Fruit fly (Drosophila melanogaster): ENCODE data around the gene SdicA.
A peak's percentile ranks its signal among the peaks of the same experiment; 100 is the strongest.

SdicA gene

dm6 chrX:20240518-20241186 lies 38.9 kb upstream of the SdicA start:
- TF ChIP-seq CG32121 (GFP tag; IDR thresholded peaks at IDR 0.05) (no peak), Pif1B (GFP tag; optimal IDR thresholded peaks at IDR 0.05) (no peak), CG8301 (tag; optimal IDR thresholded peaks at IDR 0.05) (no peak), gl (tag; optimal IDR thresholded peaks at IDR 0.05) (no peak), CG13204 (GFP tag; optimal IDR thresholded peaks at IDR 0.05) (no peak), CG8159 (tag; optimal IDR thresholded peaks at IDR 0.05) (no peak), CG14655 (GFP tag; optimal IDR thresholded peaks at IDR 0.05) (no peak), fd96Ca (GFP tag; IDR thresholded peaks at IDR 0.05) (no peak), rn (GFP tag; IDR thresholded peaks at IDR 0.05) (no peak), CG12605 (GFP tag; IDR thresholded peaks at IDR 0.05) (no peak), D1 (tag; optimal IDR thresholded peaks at IDR 0.05) (no peak), Pif1A (GFP tag; optimal IDR thresholded peaks at IDR 0.05) (no peak), Ets98B (GFP tag; IDR thresholded peaks at IDR 0.05) (no peak), CG10348 (GFP tag; IDR thresholded peaks at IDR 0.05) (no peak), CG34367 (tag; optimal IDR thresholded peaks at IDR 0.05) (no peak)

DNA sequence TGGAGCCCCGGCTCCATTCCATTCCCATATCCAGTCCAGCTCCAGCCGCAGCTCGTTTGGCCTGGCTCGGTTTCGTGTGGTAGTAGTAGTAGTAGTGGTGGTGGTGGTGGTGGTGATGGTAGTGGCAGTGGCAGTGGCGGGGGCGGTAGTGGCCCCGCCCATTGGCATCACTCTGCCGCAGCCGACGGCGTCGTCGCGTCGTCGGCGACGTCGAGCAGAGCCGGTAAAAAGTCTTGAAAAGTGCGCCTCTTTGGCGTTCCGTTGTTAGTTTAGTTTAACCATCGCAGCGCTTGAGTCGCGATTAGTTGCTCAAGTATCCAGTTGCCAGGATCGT lies 37.8 kb upstream of the SdicA start, which contains the start of gene obst-A:
obst-A (plus strand) TSS at position 248 of the 334 bp plus-strand sequence.
- TF ChIP-seq CG8301 (tag; optimal IDR thresholded peaks at IDR 0.05) (no peak), CG14655 (GFP tag; optimal IDR thresholded peaks at IDR 0.05) (no peak), CG4496 (GFP tag; IDR thresholded peaks at IDR 0.05) (0 out of 3 replicates have a peak, but pooled peaks have one; percentile 53), CG9948 (tag; optimal IDR thresholded peaks at IDR 0.05) (no peak), CG32121 (GFP tag; IDR thresholded peaks at IDR 0.05) (peak; percentile 11; the same call in 1 of the 2 replicates), Ets98B (GFP tag; IDR thresholded peaks at IDR 0.05) (peak; percentile 35; the same call in 1 of the 2 replicates), EcR (GFP tag; optimal IDR thresholded peaks at IDR 0.05) (peak; percentile 60)

DNA sequence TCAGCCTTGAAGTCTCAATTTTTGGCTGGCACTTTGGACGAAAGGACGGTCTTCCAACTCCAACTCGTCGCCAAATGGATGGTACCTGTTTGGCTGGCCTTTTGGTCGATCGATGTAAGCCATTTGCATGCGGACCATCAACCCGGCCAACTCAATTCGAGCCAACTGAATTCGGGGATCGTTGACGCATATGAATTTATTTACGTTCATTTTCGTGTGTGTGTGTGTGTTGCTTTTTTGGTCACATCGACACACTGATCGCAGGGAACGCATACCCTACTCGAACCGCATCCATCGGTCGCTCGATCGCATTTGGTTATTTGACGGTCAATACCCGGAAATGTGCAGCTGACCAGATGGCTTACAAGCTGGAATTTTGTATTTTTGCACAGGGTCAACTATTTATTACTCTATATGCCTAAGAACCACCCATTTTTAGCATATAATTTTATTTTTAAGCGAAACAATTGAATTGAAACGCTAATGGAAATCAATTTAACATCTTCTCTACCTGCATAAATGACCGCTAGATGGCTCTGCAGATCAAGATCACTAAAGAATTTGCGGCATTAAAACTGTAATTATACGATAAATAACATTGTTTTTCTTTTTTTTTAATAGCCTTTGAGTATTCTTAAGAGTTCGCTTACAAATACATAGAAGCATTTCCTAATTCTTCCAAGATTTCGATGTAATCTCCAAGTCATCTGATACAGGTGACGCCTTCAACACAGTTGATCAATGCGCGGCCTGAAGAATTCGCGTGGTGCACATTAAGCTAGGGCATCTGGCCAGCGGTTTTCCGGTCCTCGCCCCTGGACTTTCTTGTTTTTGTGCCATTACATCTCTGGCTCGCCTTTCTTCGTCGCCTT lies 37.2 kb upstream of the SdicA start:
- TF ChIP-seq CG15710 (tag; optimal IDR thresholded peaks at IDR 0.05) (no peak), CG14655 (GFP tag; optimal IDR thresholded peaks at IDR 0.05) (peak; percentile 17), EcR (GFP tag; optimal IDR thresholded peaks at IDR 0.05) (peak; percentile 43)

- TF ChIP-seq CG12605 (GFP tag; IDR thresholded peaks at IDR 0.05) (no peak), CG32121 (GFP tag; IDR thresholded peaks at IDR 0.05) (no peak), EcR (GFP tag; optimal IDR thresholded peaks at IDR 0.05) (peak; percentile 50), CG10348 (GFP tag; IDR thresholded peaks at IDR 0.05) (no peak), CG9948 (tag; optimal IDR thresholded peaks at IDR 0.05) (no peak), CG34367 (tag; optimal IDR thresholded peaks at IDR 0.05) (no peak), rn (GFP tag; IDR thresholded peaks at IDR 0.05) (no peak)
These were observed 36.2 kb upstream of the SdicA start for dm6 chrX:20237914-20238313.

dm6 chrX:20235794-20236513 lies 34.2 kb upstream of the SdicA start, which contains the start of gene sw:
Gene sw, minus strand, starts transcription at chrX:20236382.
- TF ChIP-seq CG34367 (tag; optimal IDR thresholded peaks at IDR 0.05) (no peak), fd96Ca (GFP tag; IDR thresholded peaks at IDR 0.05) (peak; percentile 70; the same call in 2 of the 3 replicates), CG14655 (GFP tag; optimal IDR thresholded peaks at IDR 0.05) (no peak), CG10348 (GFP tag; IDR thresholded peaks at IDR 0.05) (no peak), Ets98B (GFP tag; IDR thresholded peaks at IDR 0.05) (peak; percentile 33; the same call in 1 of the 2 replicates), D1 (tag; optimal IDR thresholded peaks at IDR 0.05) (no peak), CG8301 (tag; optimal IDR thresholded peaks at IDR 0.05) (peak; percentile 8), CG17806 (tag; optimal IDR thresholded peaks at IDR 0.05) (peak; percentile 12), Snoo (tag; optimal IDR thresholded peaks at IDR 0.05) (peak; percentile 32), CG15710 (tag; optimal IDR thresholded peaks at IDR 0.05) (peak; percentile 51), CG9948 (tag; optimal IDR thresholded peaks at IDR 0.05) (peak; percentile 30), Pif1A (GFP tag; optimal IDR thresholded peaks at IDR 0.05) (peak; percentile 6), CG4496 (GFP tag; IDR thresholded peaks at IDR 0.05) (peak; percentile 68; the same call in 2 of the 3 replicates), CG13204 (GFP tag; optimal IDR thresholded peaks at IDR 0.05) (no peak), CG8159 (tag; optimal IDR thresholded peaks at IDR 0.05) (peak; percentile 51), EcR (GFP tag; optimal IDR thresholded peaks at IDR 0.05) (no peak), gl (tag; optimal IDR thresholded peaks at IDR 0.05) (no peak), CG32121 (GFP tag; IDR thresholded peaks at IDR 0.05) (no peak)

DNA sequence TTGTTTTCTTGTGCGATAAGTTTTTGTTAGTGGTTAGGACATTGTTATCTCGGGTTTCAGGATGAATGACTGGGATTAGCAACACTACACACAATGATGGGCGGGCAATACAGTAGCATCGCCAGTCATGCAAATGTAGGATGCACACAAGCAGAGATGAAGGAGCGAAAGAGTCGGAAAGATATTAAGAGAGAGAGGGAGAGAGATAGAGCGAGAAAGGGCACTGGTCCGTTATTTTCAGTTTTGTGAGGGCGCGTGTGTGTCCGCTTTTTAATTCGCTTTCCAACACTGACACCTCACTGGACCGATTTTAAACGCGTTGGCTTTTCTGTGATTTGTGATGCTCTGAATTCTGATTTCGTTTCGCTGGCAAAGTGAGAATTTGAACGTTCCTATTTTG lies 29.9 kb upstream of the SdicA start:
- no peak for TF ChIP-seq fd96Ca (GFP tag; IDR thresholded peaks at IDR 0.05)
- TF ChIP-seq rn (GFP tag; IDR thresholded peaks at IDR 0.05), result no peak
- TF ChIP-seq CG10348 (GFP tag; IDR thresholded peaks at IDR 0.05), result no peak
- TF ChIP-seq Snoo (tag; optimal IDR thresholded peaks at IDR 0.05), result no peak
- no peak for TF ChIP-seq gl (tag; optimal IDR thresholded peaks at IDR 0.05)
- no peak for TF ChIP-seq CG8159 (tag; optimal IDR thresholded peaks at IDR 0.05)
- TF ChIP-seq D1 (tag; optimal IDR thresholded peaks at IDR 0.05), result no peak

All from whole organism, pupa.